Fruit fly (Drosophila melanogaster): Measurements from ENCODE around the gene CG17078.

Gene CG17078

dm6 chr2L:247432-247831, 30.6 kb downstream of the CG17078 start (continued):
- TF ChIP-seq CG15479 (GFP tag; optimal IDR thresholded peaks at IDR 0.05), result peak; percentile 15
- TF ChIP-seq ranshi (GFP tag; IDR thresholded peaks at IDR 0.05), result no peak
- no peak for TF ChIP-seq CG32532 (GFP tag; IDR thresholded peaks at IDR 0.05)
- TF ChIP-seq CG4328 (GFP tag; optimal IDR thresholded peaks at IDR 0.05), result no peak
- no peak for TF ChIP-seq CG7271 (tag; optimal IDR thresholded peaks at IDR 0.05)
- TF ChIP-seq CG18619 (GFP tag; optimal IDR thresholded peaks at IDR 0.05), result no peak
- no peak for TF ChIP-seq CG1024 (GFP tag; IDR thresholded peaks at IDR 0.05)
- no peak for TF ChIP-seq hb (GFP tag; IDR thresholded peaks at IDR 0.05; ENCODE audit: partially characterized antibody)

DNA sequence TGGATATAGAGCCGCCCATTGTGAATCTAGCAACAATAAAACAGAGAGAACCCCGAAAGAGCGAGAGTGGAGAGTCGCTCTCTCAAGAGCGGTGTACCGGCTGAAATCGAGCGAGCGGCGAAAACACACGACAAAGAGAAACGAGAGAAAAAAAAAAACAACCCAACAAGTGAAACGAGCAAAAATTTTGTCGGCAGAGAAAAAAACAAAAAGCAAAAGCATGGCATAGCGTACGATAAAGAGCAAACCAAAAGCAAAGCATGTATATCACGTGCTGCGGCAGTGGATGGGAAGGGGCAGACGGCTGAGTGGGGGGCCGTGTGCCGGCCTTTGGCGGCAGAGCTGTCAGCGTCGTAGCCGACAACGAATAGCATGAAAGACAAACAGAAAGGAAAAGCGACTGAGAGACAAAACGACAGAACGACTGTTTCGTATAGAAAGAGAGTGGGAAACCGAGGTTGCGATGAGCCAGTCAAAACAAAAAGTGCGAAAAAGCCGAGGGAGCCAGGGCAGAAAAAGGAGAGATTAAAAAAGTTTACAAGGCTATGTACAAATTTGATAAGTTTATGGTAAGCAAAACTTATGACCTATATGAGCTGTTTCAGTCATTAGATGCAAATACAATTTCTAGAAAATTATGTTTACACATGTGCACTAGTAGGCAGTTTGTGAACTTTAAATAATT, 31.2 kb downstream of the CG17078 start:
- TF ChIP-seq Stat92E (GFP tag; optimal IDR thresholded peaks at IDR 0.05) (peak in 1 of 3 experiments; percentile 46), Doc2 (GFP tag; IDR thresholded peaks at IDR 0.05) (no peak), CG2712 (tag; optimal IDR thresholded peaks at IDR 0.05) (peak; percentile 33), CG2199 (GFP tag; IDR thresholded peaks at IDR 0.05) (0 out of 3 replicates have a peak, but pooled peaks have one; percentile 37), gro (GFP tag; optimal IDR thresholded peaks at IDR 0.05) (peak; percentile 56), Vsx1 (GFP tag; optimal IDR thresholded peaks at IDR 0.05) (no peak), Nf-YC (tag; optimal IDR thresholded peaks at IDR 0.05) (peak; percentile 15), cg (GFP tag; optimal IDR thresholded peaks at IDR 0.05) (peak; percentile 24), CG13287 (GFP tag; IDR thresholded peaks at IDR 0.05; ENCODE audit: partially characterized antibody) (peak; percentile 67), bsh (GFP tag; optimal IDR thresholded peaks at IDR 0.05) (peak in 1 of 2 experiments; percentile 76), Nf-YB (GFP tag; optimal IDR thresholded peaks at IDR 0.05) (peak; percentile 30), dm (GFP tag; optimal IDR thresholded peaks at IDR 0.05) (peak; percentile 11), zen2 (GFP tag; IDR thresholded peaks at IDR 0.05; ENCODE audit: partially characterized antibody) (peak; percentile 47; the same call in 1 of the 3 replicates), Adf1 (GFP tag; IDR thresholded peaks at IDR 0.05) (peak; percentile 97), z (GFP tag; IDR thresholded peaks at IDR 0.05) (0 out of 3 replicates have a peak, but pooled peaks have one; percentile 37), rib (GFP tag; IDR thresholded peaks at IDR 0.05) (peak; percentile 89; the same call in 1 of the 2 replicates), Med (GFP tag) (peak; percentile 67), kah (GFP tag; optimal IDR thresholded peaks at IDR 0.05) (peak; percentile 43), H2.0 (GFP tag; IDR thresholded peaks at IDR 0.05) (no peak), Hey (tag; optimal IDR thresholded peaks at IDR 0.05) (peak; percentile 19), kni (GFP tag; optimal IDR thresholded peaks at IDR 0.05) (peak; percentile 74), CHES-1-like (GFP tag; optimal IDR thresholded peaks at IDR 0.05) (peak; percentile 54), abd-A (tag; optimal IDR thresholded peaks at IDR 0.05) (peak; percentile 86), Sox102F (GFP tag; optimal IDR thresholded peaks at IDR 0.05) (no peak), CG10543 (GFP tag; optimal IDR thresholded peaks at IDR 0.05) (peak; percentile 37), slp2 (GFP tag; optimal IDR thresholded peaks at IDR 0.05) (no peak), Xrp1 (GFP tag; IDR thresholded peaks at IDR 0.05) (0 out of 2 replicates have a peak, but pooled peaks have one; percentile 20), fru (optimal IDR thresholded peaks at IDR 0.05) (peak; percentile 33), Blimp-1 (GFP tag; optimal IDR thresholded peaks at IDR 0.05) (peak; percentile 9), Bgb (GFP tag; IDR thresholded peaks at IDR 0.05; ENCODE audit: partially characterized antibody) (peak; percentile 23; the same call in 1 of the 2 replicates), Drgx (GFP tag; IDR thresholded peaks at IDR 0.05) (peak; percentile 75), dati (GFP tag; IDR thresholded peaks at IDR 0.05) (no peak), cad (GFP tag; optimal IDR thresholded peaks at IDR 0.05) (peak; percentile 69), CG8944 (GFP tag; optimal IDR thresholded peaks at IDR 0.05) (no peak), mirr (GFP tag; optimal IDR thresholded peaks at IDR 0.05) (peak; percentile 41), Max (GFP tag; optimal IDR thresholded peaks at IDR 0.05) (peak; percentile 49), caup (GFP tag; optimal IDR thresholded peaks at IDR 0.05; ENCODE audit: severe bottlenecking) (no peak), scrt (GFP tag; optimal IDR thresholded peaks at IDR 0.05) (peak; percentile 92), sna (GFP tag; IDR thresholded peaks at IDR 0.05; ENCODE audit: partially characterized antibody) (peak; percentile 57; the same call in 1 of the 2 replicates)
